Fruit fly (Drosophila melanogaster): ENCODE measurements around the gene Vha16-2.

DNA sequence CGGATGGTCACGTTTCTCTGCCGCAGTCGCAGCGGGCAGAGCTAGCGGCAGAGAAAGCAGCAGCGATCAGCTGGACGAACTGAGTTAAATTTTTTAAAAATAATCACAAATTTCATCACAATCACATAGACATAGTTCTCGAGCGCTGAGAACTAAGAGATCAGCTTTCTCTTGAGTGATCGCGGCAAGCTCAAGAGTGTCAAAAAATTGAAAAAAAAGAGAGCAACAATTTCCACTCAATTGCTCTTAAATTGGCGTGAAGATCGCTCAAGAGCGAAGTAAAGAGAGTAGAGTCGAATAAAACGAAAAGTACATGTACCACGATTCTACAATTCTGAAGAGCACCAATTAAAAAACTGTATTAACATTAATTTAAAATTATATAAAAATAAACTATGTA, 46.4 kb upstream of the Vha16-2 start:
- TF ChIP-seq usp (GFP tag; optimal IDR thresholded peaks at IDR 0.05), result no peak
- no peak for TF ChIP-seq CG8478 (optimal IDR thresholded peaks at IDR 0.05)
- no peak for TF ChIP-seq Dll (optimal IDR thresholded peaks at IDR 0.05)
- no peak for TF ChIP-seq pan (optimal IDR thresholded peaks at IDR 0.05)
- no peak for TF ChIP-seq psq (optimal IDR thresholded peaks at IDR 0.05)
